Fruit fly (Drosophila melanogaster) whole organism, embryonic: Measurements from ENCODE around the gene CG6163.

Experiments used
- B-H2 ChIP-seq: fragments of 200-800 bp; sonication (Bioruptor generic); optimal IDR thresholded peaks from 2 replicates; lab custom pipeline; 2018; ENCODE audit warnings: missing biosample characterization, mild to moderate bottlenecking, missing genetic modification characterization
- CG10431 ChIP-seq: fragments of 200-800 bp; sonication (Bioruptor generic); optimal IDR thresholded peaks from 3 replicates; lab custom pipeline; 2018; ENCODE audit warnings: missing biosample characterization, mild to moderate bottlenecking, missing genetic modification characterization
- CG11696 ChIP-seq: fragments of 200-800 bp; sonication (Bioruptor generic); IDR thresholded peaks from 2 replicates; pipeline ENCODE4 v1.3.6; 2022; ENCODE audit warnings: missing biosample characterization, missing genetic modification characterization
- CG12299 ChIP-seq: fragments of 200-800 bp; sonication (Bioruptor generic); optimal IDR thresholded peaks from 2 replicates; lab custom pipeline; 2018; ENCODE audit warnings: missing biosample characterization, mild to moderate bottlenecking, missing genetic modification characterization
- CG13287 ChIP-seq: fragments of 200-800 bp; sonication (Bioruptor generic); IDR thresholded peaks from 2 replicates; pipeline ENCODE4 v1.3.6; 2022; ENCODE audit warnings: missing biosample characterization, missing genetic modification characterization; ENCODE audit not compliant: partially characterized antibody
- CG15514 ChIP-seq: fragments of 200-800 bp; sonication (Bioruptor generic); optimal IDR thresholded peaks from 3 replicates; lab custom pipeline; 2017; ENCODE audit warnings: missing biosample characterization, missing genetic modification characterization, mild to moderate bottlenecking, moderate library complexity, missing genetic modification reagents
- CG17829 ChIP-seq: fragments of 200-800 bp; optimal IDR thresholded peaks from 2 replicates; lab custom pipeline; 2019; ENCODE audit warnings: missing biosample characterization, mild to moderate bottlenecking, missing genetic modification characterization, moderate library complexity
- CG1792 ChIP-seq: fragments of 200-800 bp; sonication (Bioruptor generic); optimal IDR thresholded peaks from 2 replicates; lab custom pipeline; 2016; ENCODE audit warnings: missing biosample characterization, missing genetic modification characterization
- CG2712 ChIP-seq: fragments of 200-800 bp; optimal IDR thresholded peaks from 3 replicates; lab custom pipeline; 2019; ENCODE audit warnings: missing biosample characterization, mild to moderate bottlenecking, missing genetic modification characterization, moderate library complexity
- CG2875 ChIP-seq: fragments of 200-800 bp; sonication (Bioruptor generic); optimal IDR thresholded peaks from 2 replicates; lab custom pipeline; 2017; ENCODE audit warnings: missing biosample characterization, mild to moderate bottlenecking, missing genetic modification characterization, missing genetic modification reagents
- CG31388 ChIP-seq: fragments of 200-800 bp; sonication (Bioruptor generic); optimal IDR thresholded peaks from 2 replicates; lab custom pipeline; 2016; ENCODE audit warnings: missing biosample characterization, missing genetic modification characterization
- CG32532 ChIP-seq: fragments of 200-800 bp; sonication (Bioruptor generic); IDR thresholded peaks from 2 replicates; pipeline ENCODE4 v1.3.6; 2022; ENCODE audit warnings: missing biosample characterization, missing genetic modification characterization
- CG34376 ChIP-seq: fragments of 200-800 bp; sonication (Bioruptor generic); optimal IDR thresholded peaks from 2 replicates; lab custom pipeline; 2018; ENCODE audit warnings: missing biosample characterization, mild to moderate bottlenecking, missing genetic modification characterization
- CG3847 ChIP-seq: fragments of 200-800 bp; sonication (Bioruptor generic); IDR thresholded peaks from 2 replicates; pipeline ENCODE4 v1.3.6; 2022; ENCODE audit warnings: missing biosample characterization, missing genetic modification characterization
- CG4854 ChIP-seq: fragments of 200-800 bp; sonication (Bioruptor generic); optimal IDR thresholded peaks from 2 replicates; lab custom pipeline; 2016; ENCODE audit warnings: missing biosample characterization, missing genetic modification characterization, inconsistent platforms
- CG6175 ChIP-seq: fragments of 200-800 bp; sonication (Bioruptor generic); IDR thresholded peaks from 3 replicates; pipeline ENCODE4 v1.3.6; 2022; ENCODE audit warnings: missing biosample characterization, missing genetic modification characterization
- CG6683 ChIP-seq: fragments of 200-800 bp; sonication (Bioruptor generic); optimal IDR thresholded peaks from 2 replicates; lab custom pipeline; 2017; ENCODE audit warnings: missing biosample characterization, mild to moderate bottlenecking, missing genetic modification characterization, missing genetic modification reagents
- CG8290 ChIP-seq, 3 experiments: fragments of 200-800 bp; sonication (Bioruptor generic); optimal IDR thresholded peaks; 2 replicates each; lab custom pipeline; 2016 to 2019; ENCODE audit warnings: missing biosample characterization in 3 of 3, missing genetic modification characterization in 3 of 3, mild to moderate bottlenecking in 2 of 3, moderate library complexity in 1 of 3
- CG8765 ChIP-seq: fragments of 200-800 bp; sonication (Bioruptor generic); IDR thresholded peaks from 2 replicates; pipeline ENCODE4 v1.3.6; 2022; ENCODE audit warnings: missing biosample characterization, missing genetic modification characterization
- CG9727 ChIP-seq: fragments of 200-800 bp; sonication (Bioruptor generic); optimal IDR thresholded peaks from 3 replicates; lab custom pipeline; 2017; ENCODE audit warnings: missing biosample characterization, mild to moderate bottlenecking, missing genetic modification characterization
- Doc3 ChIP-seq: fragments of 200-800 bp; sonication (Bioruptor generic); IDR thresholded peaks from 3 replicates; pipeline ENCODE4 v1.3.6; 2022; ENCODE audit warnings: missing biosample characterization, missing genetic modification characterization; ENCODE audit not compliant: partially characterized antibody
- Gsc ChIP-seq: fragments of 200-800 bp; sonication (Bioruptor generic); IDR thresholded peaks from 2 replicates; pipeline ENCODE4 v1.3.6; 2022; ENCODE audit warnings: missing biosample characterization, missing genetic modification characterization
- Hand ChIP-seq: fragments of 200-800 bp; sonication (Bioruptor generic); optimal IDR thresholded peaks from 2 replicates; lab custom pipeline; 2017; ENCODE audit warnings: mild to moderate bottlenecking, missing biosample characterization, missing genetic modification reagents, missing genetic modification characterization
- Med ChIP-seq: fragments of 200-800 bp; sonication (Bioruptor generic); peaks from one replicate; lab custom pipeline; 2016; ENCODE audit warnings: missing biosample characterization, missing genetic modification characterization, mild to moderate bottlenecking, inconsistent platforms, moderate library complexity
- Ssrp ChIP-seq: fragments of 200-800 bp; sonication (Bioruptor generic); optimal IDR thresholded peaks from 2 replicates; lab custom pipeline; 2018; ENCODE audit warnings: missing biosample characterization, mild to moderate bottlenecking, missing genetic modification characterization, moderate library complexity
- ato ChIP-seq: fragments of 200-800 bp; sonication (Bioruptor generic); IDR thresholded peaks from 2 replicates; pipeline ENCODE4 v1.3.6; 2022; ENCODE audit warnings: missing biosample characterization, missing genetic modification characterization; ENCODE audit not compliant: partially characterized antibody
- bbx ChIP-seq: fragments of 200-800 bp; sonication (Bioruptor generic); IDR thresholded peaks from 2 replicates; pipeline ENCODE4 v1.3.6; 2022; ENCODE audit warnings: missing biosample characterization, missing genetic modification characterization; ENCODE audit not compliant: partially characterized antibody
- chm ChIP-seq: fragments of 200-800 bp; sonication (Bioruptor generic); IDR thresholded peaks from 2 replicates; pipeline ENCODE4 v1.3.6; 2022; ENCODE audit warnings: missing biosample characterization, missing genetic modification characterization
- crc ChIP-seq: fragments of 200-800 bp; sonication (Bioruptor generic); optimal IDR thresholded peaks from 2 replicates; lab custom pipeline; 2016; ENCODE audit warnings: missing biosample characterization, missing genetic modification characterization
- crp ChIP-seq, 2 experiments: fragments of 200-800 bp; sonication (Bioruptor generic); optimal IDR thresholded peaks; 2 replicates in 1 of 2; 3 replicates in 1 of 2; lab custom pipeline; 2017; ENCODE audit warnings: missing biosample characterization in 2 of 2, missing genetic modification characterization in 2 of 2, mild to moderate bottlenecking in 1 of 2, moderate library complexity in 1 of 2
- esg ChIP-seq: fragments of 200-800 bp; sonication (Bioruptor generic); conservative IDR thresholded peaks from 2 replicates; pipeline ENCODE4 v1.3.6; 2022; ENCODE audit warnings: missing biosample characterization, missing genetic modification characterization
- gfzf ChIP-seq: fragments of 200-800 bp; sonication (Bioruptor generic); optimal IDR thresholded peaks from 2 replicates; lab custom pipeline; 2016; ENCODE audit warnings: missing biosample characterization, mild to moderate bottlenecking, missing genetic modification characterization, moderate library complexity
- gt ChIP-seq: fragments of 200-800 bp; sonication (Bioruptor generic); IDR thresholded peaks from 2 replicates; pipeline ENCODE4 v1.3.6; 2022; ENCODE audit warnings: missing biosample characterization, missing genetic modification characterization
- h ChIP-seq: fragments of >200 bp; optimal IDR thresholded peaks from 2 replicates; lab custom pipeline; 2017
- her ChIP-seq: fragments of 200-800 bp; sonication (Bioruptor generic); optimal IDR thresholded peaks from 2 replicates; lab custom pipeline; 2016; ENCODE audit warnings: missing biosample characterization, missing genetic modification characterization
- kni ChIP-seq: fragments of 200-800 bp; sonication (Bioruptor generic); optimal IDR thresholded peaks from 3 replicates; lab custom pipeline; 2017; ENCODE audit warnings: mild to moderate bottlenecking, missing biosample characterization, missing genetic modification reagents, missing genetic modification characterization
- knrl ChIP-seq: fragments of 200-800 bp; sonication (Bioruptor generic); IDR thresholded peaks from 3 replicates; pipeline ENCODE4 v1.3.6; 2022; ENCODE audit warnings: missing biosample characterization, missing genetic modification characterization; ENCODE audit not compliant: partially characterized antibody
- lmd ChIP-seq: fragments of 200-800 bp; sonication (Bioruptor generic); IDR thresholded peaks from 2 replicates; pipeline ENCODE4 v1.3.6; 2022; ENCODE audit warnings: missing biosample characterization, missing genetic modification characterization
- onecut ChIP-seq: fragments of 200-800 bp; sonication (Bioruptor generic); IDR thresholded peaks from 2 replicates; pipeline ENCODE4 v1.3.6; 2022; ENCODE audit warnings: missing biosample characterization, missing genetic modification characterization
- rib ChIP-seq: fragments of 200-800 bp; sonication (Bioruptor generic); IDR thresholded peaks from 2 replicates; pipeline ENCODE4 v1.3.6; 2022; ENCODE audit warnings: missing biosample characterization, missing genetic modification characterization
- ro ChIP-seq: fragments of 200-800 bp; sonication (Bioruptor generic); IDR thresholded peaks from 2 replicates; pipeline ENCODE4 v1.3.6; 2022; ENCODE audit warnings: missing biosample characterization, missing genetic modification characterization
- sr ChIP-seq: fragments of 200-800 bp; sonication (Bioruptor generic); IDR thresholded peaks from 3 replicates; pipeline ENCODE4 v1.3.6; 2022; ENCODE audit warnings: missing biosample characterization, missing genetic modification characterization
- stc ChIP-seq: fragments of 200-800 bp; sonication (Bioruptor generic); IDR thresholded peaks from 2 replicates; pipeline ENCODE4 v1.3.6; 2022; ENCODE audit warnings: missing biosample characterization, missing genetic modification characterization
- tap ChIP-seq: fragments of 200-800 bp; optimal IDR thresholded peaks from 3 replicates; lab custom pipeline; 2019; ENCODE audit warnings: missing biosample characterization, mild to moderate bottlenecking, missing genetic modification characterization, moderate library complexity
- z ChIP-seq: fragments of 200-800 bp; sonication (Bioruptor generic); IDR thresholded peaks from 3 replicates; pipeline ENCODE4 v1.3.6; 2022; ENCODE audit warnings: missing biosample characterization, missing genetic modification characterization
- zf30C ChIP-seq: fragments of 200-800 bp; sonication (Bioruptor generic); optimal IDR thresholded peaks from 3 replicates; lab custom pipeline; 2018; ENCODE audit warnings: missing biosample characterization, mild to moderate bottlenecking, missing genetic modification characterization

Gene CG6163

DNA sequence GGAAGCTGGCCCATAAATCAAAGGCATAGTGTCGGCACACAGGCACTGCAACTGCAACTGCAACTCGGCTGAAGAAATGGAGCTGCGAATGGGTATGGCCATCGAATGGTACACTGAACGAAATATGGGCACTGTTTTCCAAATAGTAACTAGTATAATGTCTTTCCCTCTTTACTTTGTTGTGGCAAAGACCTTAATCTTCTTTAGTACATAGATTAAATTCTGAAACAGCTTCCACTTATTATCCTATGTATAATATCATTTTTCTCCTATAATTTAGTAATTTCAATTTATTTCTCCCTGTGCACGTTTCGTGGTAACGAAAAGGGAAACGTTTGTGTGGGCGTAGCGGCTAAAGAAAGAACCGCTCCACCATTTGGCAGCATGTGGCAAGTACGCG, 10.6 kb upstream of the CG6163 start (continued):
- peak; percentile 85 for TF ChIP-seq CG17829 (tag; lab: Kevin White, UChicago)
- TF ChIP-seq lmd = peak; percentile 49
- peak; percentile 18 for TF ChIP-seq crc (GFP tag; lab: Kevin White, UChicago)
- no peak for TF ChIP-seq CG31388 (GFP tag; lab: Kevin White, UChicago)
- peak; percentile 83 for TF ChIP-seq zf30C (GFP tag; lab: Kevin White, UChicago)
- no peak for TF ChIP-seq Gsc (GFP tag; lab: Robert Waterston, UW)
- no peak for TF ChIP-seq CG3847
- TF ChIP-seq CG10431 = peak; percentile 62
- TF ChIP-seq chm (GFP tag; lab: Robert Waterston, UW) = no peak; the same call in 1 of the 2 replicates
- peak; percentile 38 for TF ChIP-seq CG12299
- no peak for TF ChIP-seq gt (GFP tag; lab: Robert Waterston, UW)
- TF ChIP-seq CG2875 (GFP tag; lab: Kevin White, UChicago) = peak; percentile 73
- peak; percentile 62 for TF ChIP-seq CG1792
- TF ChIP-seq CG11696 (GFP tag; lab: Robert Waterston, UW) = no peak
- TF ChIP-seq CG6175 (GFP tag; lab: Robert Waterston, UW) = no peak
- no peak for TF ChIP-seq bbx (GFP tag; lab: Robert Waterston, UW)
- TF ChIP-seq CG8765 = no peak
- no peak for TF ChIP-seq Doc3
- TF ChIP-seq CG9727 (GFP tag; lab: Kevin White, UChicago) = peak; percentile 84
- no peak for TF ChIP-seq Hand (GFP tag; lab: Kevin White, UChicago)
- TF ChIP-seq CG32532 (GFP tag; lab: Robert Waterston, UW) = no peak
- TF ChIP-seq CG15514 (GFP tag; lab: Kevin White, UChicago) = no peak
- TF ChIP-seq crp (GFP tag; optimal IDR thresholded peaks at IDR 0.05; lab: Kevin White, UChicago) = peak in 1 of 2 experiments; percentile 9
- TF ChIP-seq onecut (GFP tag; lab: Robert Waterston, UW) = peak; percentile 64
- TF ChIP-seq ro = peak; percentile 60; the same call in 1 of the 2 replicates
- TF ChIP-seq ato (GFP tag; lab: Robert Waterston, UW) = no peak
- TF ChIP-seq esg (GFP tag; lab: Robert Waterston, UW) = peak; percentile 54
- TF ChIP-seq CG4854 = peak; percentile 15
- TF ChIP-seq Med = peak; percentile 88
- TF ChIP-seq CG8290 (GFP tag; optimal IDR thresholded peaks at IDR 0.05; lab: Kevin White, UChicago) = peak; percentile 30
- TF ChIP-seq CG8290 (tag; optimal IDR thresholded peaks at IDR 0.05; lab: Kevin White, UChicago) = peak in 1 of 2 experiments; percentile 59
- TF ChIP-seq Ssrp (tag; lab: Kevin White, UChicago) = peak; percentile 81
- TF ChIP-seq stc (GFP tag; lab: Robert Waterston, UW) = peak; percentile 50
- peak; percentile 13 for TF ChIP-seq kni (GFP tag; lab: Kevin White, UChicago)
- peak; percentile 63 for TF ChIP-seq tap (tag; lab: Kevin White, UChicago)
- TF ChIP-seq knrl = no peak
- TF ChIP-seq her (GFP tag; lab: Kevin White, UChicago) = no peak
- no peak for TF ChIP-seq h
- TF ChIP-seq z (GFP tag; lab: Robert Waterston, UW) = no peak; the same call in 2 of the 3 replicates
- peak; percentile 10 for TF ChIP-seq CG6683 (GFP tag; lab: Kevin White, UChicago)
- TF ChIP-seq sr (GFP tag; lab: Robert Waterston, UW) = peak; percentile 58; the same call in 2 of the 3 replicates
- TF ChIP-seq gfzf = no peak
- TF ChIP-seq CG2712 (tag; lab: Kevin White, UChicago) = peak; percentile 92
- no peak for TF ChIP-seq CG13287 (GFP tag; lab: Robert Waterston, UW)
- TF ChIP-seq B-H2 (GFP tag; lab: Kevin White, UChicago) = no peak
- no peak for TF ChIP-seq rib
- TF ChIP-seq CG34376 (GFP tag; lab: Kevin White, UChicago) = no peak
